Fruit fly (Drosophila melanogaster) whole organism, prepupa: ENCODE results near the gene CG7483.
A peak's percentile ranks its signal among the peaks of the same experiment; 100 is the strongest.

Source experiments
- Blimp-1 ChIP-seq: fragments of 200-800 bp; sonication (Bioruptor generic); optimal IDR thresholded peaks from 3 replicates; lab custom pipeline; 2017; ENCODE audit warnings: missing biosample characterization, missing genetic modification characterization, mild to moderate bottlenecking, moderate library complexity, missing genetic modification reagents
- CG10631 ChIP-seq: fragments of 200-800 bp; sonication (Bioruptor generic); optimal IDR thresholded peaks from 2 replicates; lab custom pipeline; 2016; ENCODE audit warnings: missing biosample characterization, missing genetic modification characterization
- CG10669 ChIP-seq: fragments of 200-800 bp; sonication (Bioruptor generic); optimal IDR thresholded peaks from 3 replicates; lab custom pipeline; 2018; ENCODE audit warnings: missing biosample characterization, mild to moderate bottlenecking, missing genetic modification characterization, moderate library complexity
- CG11294 ChIP-seq: fragments of 200-800 bp; sonication (Bioruptor generic); IDR thresholded peaks from 2 replicates; pipeline ENCODE4 v1.3.6; 2022; ENCODE audit warnings: missing biosample characterization, missing genetic modification characterization
- CG11762 ChIP-seq: fragments of 200-800 bp; sonication (Bioruptor generic); optimal IDR thresholded peaks from 3 replicates; lab custom pipeline; 2016; ENCODE audit warnings: missing biosample characterization, missing genetic modification characterization; ENCODE audit not compliant: insufficient read depth
- CG11902 ChIP-seq: fragments of 200-800 bp; sonication (Bioruptor generic); optimal IDR thresholded peaks from 3 replicates; lab custom pipeline; 2016; ENCODE audit warnings: missing biosample characterization, missing genetic modification characterization
- CG15336 ChIP-seq: fragments of 200-800 bp; sonication (Bioruptor generic); IDR thresholded peaks from 2 replicates; pipeline ENCODE4 v1.3.6; 2022; ENCODE audit warnings: missing biosample characterization, missing genetic modification characterization
- CG1621 ChIP-seq: fragments of 200-800 bp; sonication (Bioruptor generic); optimal IDR thresholded peaks from 3 replicates; lab custom pipeline; 2018; ENCODE audit warnings: missing biosample characterization, mild to moderate bottlenecking, missing genetic modification characterization
- CG3032 ChIP-seq: fragments of 200-800 bp; optimal IDR thresholded peaks from 2 replicates; lab custom pipeline; 2019; ENCODE audit warnings: missing biosample characterization, mild to moderate bottlenecking, missing genetic modification characterization, moderate library complexity
- CG31627 ChIP-seq: fragments of 200-800 bp; sonication (Bioruptor generic); optimal IDR thresholded peaks from 3 replicates; lab custom pipeline; 2016; ENCODE audit warnings: missing biosample characterization, missing genetic modification characterization
- CG32006 ChIP-seq: fragments of 200-800 bp; sonication (Bioruptor generic); optimal IDR thresholded peaks from 3 replicates; lab custom pipeline; 2017; ENCODE audit warnings: missing biosample characterization, mild to moderate bottlenecking, missing genetic modification characterization
- CG34406 ChIP-seq: fragments of 200-800 bp; sonication (Bioruptor generic); optimal IDR thresholded peaks from 3 replicates; lab custom pipeline; 2016; ENCODE audit warnings: missing biosample characterization, missing genetic modification characterization
- CG3919 ChIP-seq: fragments of 200-800 bp; sonication (Bioruptor generic); optimal IDR thresholded peaks from 3 replicates; lab custom pipeline; 2016; ENCODE audit warnings: missing biosample characterization, missing genetic modification characterization
- CG4318 ChIP-seq: fragments of 200-800 bp; sonication (Bioruptor generic); optimal IDR thresholded peaks from 3 replicates; lab custom pipeline; 2017; ENCODE audit warnings: missing biosample characterization, mild to moderate bottlenecking, missing genetic modification characterization
- CG6163 ChIP-seq: fragments of 200-800 bp; sonication (Bioruptor generic); IDR thresholded peaks from 3 replicates; pipeline ENCODE4 v1.3.6; 2022; ENCODE audit warnings: missing biosample characterization, missing genetic modification characterization
- CG6276 ChIP-seq: fragments of 200-800 bp; sonication (Bioruptor generic); optimal IDR thresholded peaks from 2 replicates; lab custom pipeline; 2017; ENCODE audit warnings: missing biosample characterization, mild to moderate bottlenecking, missing genetic modification characterization
- CG6792 ChIP-seq: fragments of 200-800 bp; sonication (Bioruptor generic); optimal IDR thresholded peaks from 3 replicates; lab custom pipeline; 2016; ENCODE audit warnings: missing biosample characterization, missing genetic modification characterization
- CG6808 ChIP-seq: fragments of 200-800 bp; sonication (Bioruptor generic); optimal IDR thresholded peaks from 3 replicates; lab custom pipeline; 2017; ENCODE audit warnings: missing biosample characterization, missing genetic modification characterization, mild to moderate bottlenecking, moderate library complexity, missing genetic modification reagents
- CG6854 ChIP-seq: fragments of 200-800 bp; sonication (Bioruptor generic); optimal IDR thresholded peaks from 2 replicates; lab custom pipeline; 2017; ENCODE audit warnings: missing biosample characterization, mild to moderate bottlenecking, missing genetic modification characterization
- CG8119 ChIP-seq: fragments of 200-800 bp; sonication (Bioruptor generic); IDR thresholded peaks from 3 replicates; pipeline ENCODE4 v1.3.6; 2022; ENCODE audit warnings: missing biosample characterization, missing genetic modification characterization
- CG8319 ChIP-seq: fragments of 200-800 bp; sonication (Bioruptor generic); optimal IDR thresholded peaks from 3 replicates; lab custom pipeline; 2016; ENCODE audit warnings: missing biosample characterization, missing genetic modification characterization
- CG8632 ChIP-seq: fragments of 200-800 bp; sonication (Bioruptor generic); optimal IDR thresholded peaks from 3 replicates; lab custom pipeline; 2016; ENCODE audit warnings: missing biosample characterization, missing genetic modification characterization
- Eip93F ChIP-seq: fragments of 200-800 bp; sonication (Bioruptor generic); optimal IDR thresholded peaks from 2 replicates; lab custom pipeline; 2016; ENCODE audit warnings: missing biosample characterization, mild to moderate bottlenecking, missing genetic modification characterization
- Ets21C ChIP-seq: fragments of 200-800 bp; sonication (Bioruptor generic); optimal IDR thresholded peaks from 3 replicates; lab custom pipeline; 2016; ENCODE audit warnings: missing biosample characterization, missing genetic modification characterization
- Ets96B ChIP-seq: fragments of 200-800 bp; optimal IDR thresholded peaks from 2 replicates; lab custom pipeline; 2019; ENCODE audit warnings: missing biosample characterization, mild to moderate bottlenecking, missing genetic modification characterization, moderate library complexity
- Gug ChIP-seq: fragments of 200-800 bp; sonication (Bioruptor generic); IDR thresholded peaks from 2 replicates; pipeline ENCODE4 v1.3.6; 2022; ENCODE audit warnings: missing biosample characterization, missing genetic modification characterization
- Hr38 ChIP-seq: sonication (Bioruptor generic); optimal IDR thresholded peaks from 2 replicates; lab custom pipeline; 2016; ENCODE audit warnings: missing biosample characterization, missing genetic modification characterization
- Hr39 ChIP-seq: fragments of 200-800 bp; sonication (Bioruptor generic); optimal IDR thresholded peaks from 2 replicates; lab custom pipeline; 2016; ENCODE audit warnings: missing biosample characterization, missing genetic modification characterization
- Hr4 ChIP-seq: fragments of 200-800 bp; sonication (Bioruptor generic); optimal IDR thresholded peaks from 3 replicates; lab custom pipeline; 2016; ENCODE audit warnings: missing biosample characterization, missing genetic modification characterization
- Lpt ChIP-seq: fragments of 200-800 bp; sonication (Bioruptor generic); optimal IDR thresholded peaks from 3 replicates; lab custom pipeline; 2016; ENCODE audit warnings: missing biosample characterization, missing genetic modification characterization
- Met ChIP-seq: fragments of 200-800 bp; sonication (Bioruptor generic); optimal IDR thresholded peaks from 3 replicates; lab custom pipeline; 2016; ENCODE audit warnings: missing biosample characterization, missing genetic modification characterization
- Smox ChIP-seq: fragments of 200-800 bp; sonication (Bioruptor generic); optimal IDR thresholded peaks from 3 replicates; lab custom pipeline; 2016; ENCODE audit warnings: missing biosample characterization, missing genetic modification characterization
- Sox102F ChIP-seq: fragments of 200-800 bp; sonication (Bioruptor generic); optimal IDR thresholded peaks from 2 replicates; lab custom pipeline; 2016; ENCODE audit warnings: missing biosample characterization, mild to moderate bottlenecking, missing genetic modification characterization
- Sox14 ChIP-seq: fragments of 200-800 bp; sonication (Bioruptor generic); optimal IDR thresholded peaks from 3 replicates; lab custom pipeline; 2016; ENCODE audit warnings: missing biosample characterization, missing genetic modification characterization
- Sox15 ChIP-seq: fragments of 200-800 bp; sonication (Bioruptor generic); optimal IDR thresholded peaks from 3 replicates; lab custom pipeline; 2016; ENCODE audit warnings: missing biosample characterization, missing genetic modification characterization
- achi ChIP-seq: fragments of 200-800 bp; sonication (Bioruptor generic); optimal IDR thresholded peaks from 3 replicates; lab custom pipeline; 2016; ENCODE audit warnings: missing biosample characterization, missing genetic modification characterization
- acj6 ChIP-seq: fragments of 200-800 bp; sonication (Bioruptor generic); optimal IDR thresholded peaks from 3 replicates; lab custom pipeline; 2016; ENCODE audit warnings: missing biosample characterization, missing genetic modification characterization
- dac ChIP-seq: fragments of 200-800 bp; sonication (Bioruptor generic); optimal IDR thresholded peaks from 2 replicates; lab custom pipeline; 2017; ENCODE audit warnings: missing biosample characterization, mild to moderate bottlenecking, missing genetic modification characterization
- eg ChIP-seq: fragments of 200-800 bp; sonication (Bioruptor generic); IDR thresholded peaks from 3 replicates; pipeline ENCODE4 v1.3.6; 2022; ENCODE audit warnings: missing biosample characterization, missing genetic modification characterization
- esn ChIP-seq: fragments of 200-800 bp; sonication (Bioruptor generic); optimal IDR thresholded peaks from 2 replicates; lab custom pipeline; 2016; ENCODE audit warnings: missing biosample characterization, mild to moderate bottlenecking, missing genetic modification characterization, moderate library complexity
- fd59A ChIP-seq: fragments of 200-800 bp; sonication (Bioruptor generic); optimal IDR thresholded peaks from 2 replicates; lab custom pipeline; 2017; ENCODE audit warnings: missing biosample characterization, mild to moderate bottlenecking, missing genetic modification characterization, missing genetic modification reagents
- fd85E ChIP-seq: fragments of 200-800 bp; sonication (Bioruptor generic); optimal IDR thresholded peaks from 3 replicates; lab custom pipeline; 2016; ENCODE audit warnings: missing biosample characterization, missing genetic modification characterization
- lz ChIP-seq: fragments of 200-800 bp; sonication (Bioruptor generic); optimal IDR thresholded peaks from 3 replicates; lab custom pipeline; 2016; ENCODE audit warnings: missing biosample characterization, missing genetic modification characterization
- net ChIP-seq: fragments of 200-800 bp; sonication (Bioruptor generic); optimal IDR thresholded peaks from 3 replicates; lab custom pipeline; 2016; ENCODE audit warnings: missing biosample characterization, missing genetic modification characterization
- pdm3 ChIP-seq: fragments of 200-800 bp; sonication (Bioruptor generic); optimal IDR thresholded peaks from 3 replicates; lab custom pipeline; 2016; ENCODE audit warnings: missing biosample characterization, missing genetic modification characterization
- salr ChIP-seq, 2 experiments: fragments of 200-800 bp; sonication (Bioruptor generic); optimal IDR thresholded peaks; 3 replicates each; lab custom pipeline; 2016 to 2018; ENCODE audit warnings: missing biosample characterization in 2 of 2, missing genetic modification characterization in 2 of 2, mild to moderate bottlenecking in 1 of 2
- spab ChIP-seq: fragments of 200-800 bp; sonication (Bioruptor generic); optimal IDR thresholded peaks from 2 replicates; lab custom pipeline; 2017; ENCODE audit warnings: missing biosample characterization, mild to moderate bottlenecking, missing genetic modification characterization, missing genetic modification reagents
- svp ChIP-seq: fragments of 200-800 bp; sonication (Bioruptor generic); peaks from one replicate; lab custom pipeline; 2016; ENCODE audit warnings: missing biosample characterization, missing genetic modification characterization
- topi ChIP-seq: fragments of 200-800 bp; sonication (Bioruptor generic); optimal IDR thresholded peaks from 3 replicates; lab custom pipeline; 2016; ENCODE audit warnings: missing biosample characterization, missing genetic modification characterization

The CG7483 gene

dm6 chr3R:8354969-8355368 lies 42.0 kb downstream of the CG7483 start (continued):
- TF ChIP-seq achi, result peak; percentile 88
- TF ChIP-seq CG32006, result peak; percentile 93
- peak; percentile 89 for TF ChIP-seq CG11902 (GFP tag; lab: Kevin White, UChicago)
- peak; percentile 97 for TF ChIP-seq CG15336 (GFP tag; lab: Robert Waterston, UW)
- TF ChIP-seq Ets96B (tag; lab: Kevin White, UChicago), result peak; percentile 72
- TF ChIP-seq acj6 (GFP tag; lab: Kevin White, UChicago), result peak; percentile 89
- TF ChIP-seq topi (GFP tag; lab: Kevin White, UChicago), result peak; percentile 73
- peak; percentile 46 for TF ChIP-seq fd59A (GFP tag; lab: Kevin White, UChicago)

dm6 chr3R:8355579-8355978 lies 42.6 kb downstream of the CG7483 start:
- TF ChIP-seq Sox14 (GFP tag; lab: Kevin White, UChicago) (peak; percentile 88), spab (GFP tag; lab: Kevin White, UChicago) (peak; percentile 72), Sox102F (GFP tag; lab: Kevin White, UChicago) (peak; percentile 82), fd59A (GFP tag; lab: Kevin White, UChicago) (peak; percentile 67), CG1621 (tag; lab: Kevin White, UChicago) (peak; percentile 86), dac (GFP tag; lab: Kevin White, UChicago) (peak; percentile 62), Eip93F (no peak), Blimp-1 (no peak), esn (GFP tag; lab: Kevin White, UChicago) (peak; percentile 77), lz (peak; percentile 71), Met (GFP tag; lab: Kevin White, UChicago) (peak; percentile 75), CG3919 (GFP tag; lab: Kevin White, UChicago) (peak; percentile 92), net (GFP tag; lab: Kevin White, UChicago) (peak; percentile 48), salr (GFP tag; optimal IDR thresholded peaks at IDR 0.05; lab: Kevin White, UChicago) (peak; percentile 69 to 85), Ets21C (peak; percentile 71), Smox (GFP tag; lab: Kevin White, UChicago) (peak; percentile 73), CG32006 (peak; percentile 85), CG6792 (GFP tag; lab: Kevin White, UChicago) (peak; percentile 84), CG10669 (peak; percentile 85), CG11902 (GFP tag; lab: Kevin White, UChicago) (peak; percentile 79), CG15336 (GFP tag; lab: Robert Waterston, UW) (peak; percentile 92), CG31627 (GFP tag; lab: Kevin White, UChicago) (peak; percentile 75), acj6 (GFP tag; lab: Kevin White, UChicago) (peak; percentile 90), CG6808 (GFP tag; lab: Kevin White, UChicago) (peak; percentile 67), Hr39 (peak; percentile 83), CG6276 (GFP tag; lab: Kevin White, UChicago) (peak; percentile 77), fd85E (GFP tag; lab: Kevin White, UChicago) (peak; percentile 48), Sox15 (GFP tag; lab: Kevin White, UChicago) (peak; percentile 86), CG34406 (peak; percentile 88), CG4318 (GFP tag; lab: Kevin White, UChicago) (peak; percentile 84), CG8632 (GFP tag; lab: Kevin White, UChicago) (peak; percentile 80), CG10631 (GFP tag; lab: Kevin White, UChicago) (peak; percentile 86), pdm3 (peak; percentile 87), CG8319 (peak; percentile 79), eg (GFP tag; lab: Robert Waterston, UW) (peak; percentile 92), CG6163 (GFP tag; lab: Robert Waterston, UW) (peak; percentile 94), CG8119 (peak; percentile 88), CG11294 (GFP tag; lab: Robert Waterston, UW) (peak; percentile 82), Lpt (peak; percentile 83), Ets96B (tag; lab: Kevin White, UChicago) (peak; percentile 89), Hr4 (GFP tag; lab: Kevin White, UChicago) (peak; percentile 91), achi (peak; percentile 87), CG3032 (tag; lab: Kevin White, UChicago) (peak; percentile 69), CG11762 (peak; percentile 89), svp (GFP tag; lab: Kevin White, UChicago) (peak; percentile 90), Gug (GFP tag; lab: Robert Waterston, UW) (peak; percentile 77), CG6854 (GFP tag; lab: Kevin White, UChicago) (peak; percentile 28), Hr38 (GFP tag; lab: Kevin White, UChicago) (no peak)
